Fruit fly (Drosophila melanogaster): Measurements from ENCODE around the gene Ddrgk1.

The Ddrgk1 gene

dm6 chr3R:21184373-21185132, 30.3 kb upstream of the Ddrgk1 start:
- peak; percentile 35 for TF ChIP-seq CG14655 (GFP tag; optimal IDR thresholded peaks at IDR 0.05)
- no peak for TF ChIP-seq CG10348 (GFP tag; IDR thresholded peaks at IDR 0.05)
- no peak for TF ChIP-seq rn (GFP tag; IDR thresholded peaks at IDR 0.05)
- peak; percentile 25 for TF ChIP-seq CG8159 (tag; optimal IDR thresholded peaks at IDR 0.05)
- peak; percentile 95 for TF ChIP-seq D1 (tag; optimal IDR thresholded peaks at IDR 0.05)
- TF ChIP-seq CG17806 (tag; optimal IDR thresholded peaks at IDR 0.05) = peak; percentile 26
- TF ChIP-seq CG32121 (GFP tag; IDR thresholded peaks at IDR 0.05) = 0 out of 2 replicates have a peak, but pooled peaks have one; percentile 18
- no peak for TF ChIP-seq Pif1B (GFP tag; optimal IDR thresholded peaks at IDR 0.05)
- TF ChIP-seq Pif1A (GFP tag; optimal IDR thresholded peaks at IDR 0.05) = no peak
- peak; percentile 22 for TF ChIP-seq CG8301 (tag; optimal IDR thresholded peaks at IDR 0.05)
- no peak for TF ChIP-seq CG9948 (tag; optimal IDR thresholded peaks at IDR 0.05)
- TF ChIP-seq Snoo (tag; optimal IDR thresholded peaks at IDR 0.05) = peak; percentile 28
- peak; percentile 43; the same call in 1 of the 2 replicates for TF ChIP-seq Ets98B (GFP tag; IDR thresholded peaks at IDR 0.05)
- no peak; the same call in 1 of the 2 replicates for TF ChIP-seq CG12605 (GFP tag; IDR thresholded peaks at IDR 0.05)
- TF ChIP-seq fd96Ca (GFP tag; IDR thresholded peaks at IDR 0.05) = no peak
- peak; percentile 63; the same call in 2 of the 3 replicates for TF ChIP-seq CG4496 (GFP tag; IDR thresholded peaks at IDR 0.05)
- peak; percentile 66 for TF ChIP-seq EcR (GFP tag; optimal IDR thresholded peaks at IDR 0.05)
- TF ChIP-seq CG15710 (tag; optimal IDR thresholded peaks at IDR 0.05) = peak; percentile 10
- TF ChIP-seq gl (tag; optimal IDR thresholded peaks at IDR 0.05) = no peak
- no peak for TF ChIP-seq CG13204 (GFP tag; optimal IDR thresholded peaks at IDR 0.05)
- no peak for TF ChIP-seq CG34367 (tag; optimal IDR thresholded peaks at IDR 0.05)

dm6 chr3R:21185655-21186054, 29.2 kb upstream of the Ddrgk1 start:
- TF ChIP-seq CG9948 (tag; optimal IDR thresholded peaks at IDR 0.05) (no peak), CG32121 (GFP tag; IDR thresholded peaks at IDR 0.05) (no peak), CG4496 (GFP tag; IDR thresholded peaks at IDR 0.05) (no peak), Snoo (tag; optimal IDR thresholded peaks at IDR 0.05) (no peak), Ets98B (GFP tag; IDR thresholded peaks at IDR 0.05) (no peak), CG13204 (GFP tag; optimal IDR thresholded peaks at IDR 0.05) (no peak), CG8159 (tag; optimal IDR thresholded peaks at IDR 0.05) (no peak), CG8301 (tag; optimal IDR thresholded peaks at IDR 0.05) (no peak), CG14655 (GFP tag; optimal IDR thresholded peaks at IDR 0.05) (no peak), Pif1A (GFP tag; optimal IDR thresholded peaks at IDR 0.05) (no peak), CG34367 (tag; optimal IDR thresholded peaks at IDR 0.05) (no peak), CG15710 (tag; optimal IDR thresholded peaks at IDR 0.05) (no peak), gl (tag; optimal IDR thresholded peaks at IDR 0.05) (no peak), CG10348 (GFP tag; IDR thresholded peaks at IDR 0.05) (no peak), fd96Ca (GFP tag; IDR thresholded peaks at IDR 0.05) (no peak), Pif1B (GFP tag; optimal IDR thresholded peaks at IDR 0.05) (no peak)

dm6 chr3R:21186606-21187393, 28.1 kb upstream of the Ddrgk1 start:
- no peak for TF ChIP-seq rn (GFP tag; IDR thresholded peaks at IDR 0.05)
- TF ChIP-seq CG13204 (GFP tag; optimal IDR thresholded peaks at IDR 0.05) = no peak
- peak; percentile 56 for TF ChIP-seq EcR (GFP tag; optimal IDR thresholded peaks at IDR 0.05)
- peak; percentile 67 for TF ChIP-seq CG12605 (GFP tag; IDR thresholded peaks at IDR 0.05)
- TF ChIP-seq CG15710 (tag; optimal IDR thresholded peaks at IDR 0.05) = peak; percentile 32
- no peak for TF ChIP-seq D1 (tag; optimal IDR thresholded peaks at IDR 0.05)
- no peak for TF ChIP-seq CG34367 (tag; optimal IDR thresholded peaks at IDR 0.05)
- TF ChIP-seq CG9948 (tag; optimal IDR thresholded peaks at IDR 0.05) = peak; percentile 27
- TF ChIP-seq Pif1B (GFP tag; optimal IDR thresholded peaks at IDR 0.05) = no peak
- TF ChIP-seq Snoo (tag; optimal IDR thresholded peaks at IDR 0.05) = peak; percentile 48
- no peak for TF ChIP-seq fd96Ca (GFP tag; IDR thresholded peaks at IDR 0.05)
- TF ChIP-seq CG10348 (GFP tag; IDR thresholded peaks at IDR 0.05) = no peak
- TF ChIP-seq CG8159 (tag; optimal IDR thresholded peaks at IDR 0.05) = peak; percentile 48
- no peak for TF ChIP-seq Ets98B (GFP tag; IDR thresholded peaks at IDR 0.05)
- TF ChIP-seq gl (tag; optimal IDR thresholded peaks at IDR 0.05) = no peak
- TF ChIP-seq CG4496 (GFP tag; IDR thresholded peaks at IDR 0.05) = no peak
- peak; percentile 59 for TF ChIP-seq Pif1A (GFP tag; optimal IDR thresholded peaks at IDR 0.05)
- TF ChIP-seq CG14655 (GFP tag; optimal IDR thresholded peaks at IDR 0.05) = peak; percentile 52
- no peak for TF ChIP-seq CG32121 (GFP tag; IDR thresholded peaks at IDR 0.05)
- peak; percentile 8 for TF ChIP-seq CG17806 (tag; optimal IDR thresholded peaks at IDR 0.05)
- peak; percentile 19 for TF ChIP-seq CG8301 (tag; optimal IDR thresholded peaks at IDR 0.05)

dm6 chr3R:21187394-21188392, 27.2 kb upstream of the Ddrgk1 start:
- TF ChIP-seq CG13204 (GFP tag; optimal IDR thresholded peaks at IDR 0.05) (no peak), CG17806 (tag; optimal IDR thresholded peaks at IDR 0.05) (no peak), rn (GFP tag; IDR thresholded peaks at IDR 0.05) (no peak), CG15710 (tag; optimal IDR thresholded peaks at IDR 0.05) (no peak), CG4496 (GFP tag; IDR thresholded peaks at IDR 0.05) (no peak), CG9948 (tag; optimal IDR thresholded peaks at IDR 0.05) (no peak), Snoo (tag; optimal IDR thresholded peaks at IDR 0.05) (no peak), EcR (GFP tag; optimal IDR thresholded peaks at IDR 0.05) (no peak), fd96Ca (GFP tag; IDR thresholded peaks at IDR 0.05) (no peak)
